Fruit fly (Drosophila melanogaster) ovary, adult (tissue): Measurements from ENCODE around the gene CG5466.

ENCODE experiments used
- CG17801 ChIP-seq: fragments of 200-800 bp; optimal IDR thresholded peaks from 2 replicates; lab custom pipeline; 2019; ENCODE audit warnings: missing biosample characterization, mild to moderate bottlenecking, missing genetic modification characterization, moderate library complexity; ENCODE audit not compliant: partially characterized antibody

CG5466 gene

DNA sequence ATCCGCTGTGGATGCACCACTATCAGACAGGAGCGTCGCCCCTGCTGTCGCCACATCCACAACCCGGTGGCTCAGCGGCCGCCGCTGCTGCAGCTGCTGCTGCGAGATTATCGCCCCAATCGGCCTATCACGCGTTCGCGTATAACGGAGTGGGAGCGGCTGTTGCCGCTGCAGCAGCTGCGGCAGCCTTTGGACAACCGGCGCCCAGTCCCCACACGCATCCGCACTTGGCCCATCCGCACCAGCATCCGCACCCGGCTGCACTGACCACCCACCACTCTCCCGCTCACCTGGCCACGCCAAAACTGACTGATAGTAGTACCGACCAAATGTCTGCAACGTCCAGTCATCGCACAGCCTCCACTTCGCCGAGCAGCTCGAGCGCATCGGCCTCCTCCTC lies 8.4 kb downstream of the CG5466 start:
- no peak for TF ChIP-seq CG17801 (GFP tag; lab: Kevin White, UChicago)

DNA sequence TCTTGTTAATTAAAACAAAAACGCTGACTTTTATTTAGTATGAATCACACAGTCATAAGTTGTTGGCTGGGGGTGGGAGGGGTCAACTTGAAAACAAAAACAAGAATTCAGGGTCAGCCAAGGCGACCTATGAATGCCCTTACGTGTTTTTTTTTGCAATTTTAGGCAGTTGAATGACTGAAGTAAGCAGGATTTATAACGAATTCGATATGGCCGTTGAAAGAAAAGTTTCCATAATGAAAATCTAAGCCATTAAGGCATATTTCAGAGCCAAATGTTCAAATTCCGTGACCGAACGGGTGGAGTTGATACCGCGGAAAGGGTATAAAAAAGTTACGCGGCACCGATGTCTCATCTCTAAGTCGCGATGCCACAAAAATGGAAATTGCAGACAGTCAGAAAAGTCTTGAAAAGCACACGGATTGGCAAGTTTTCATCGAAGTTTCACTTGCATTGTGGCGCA lies 16.3 kb downstream of the CG5466 start:
- peak; percentile 46 for TF ChIP-seq CG17801 (GFP tag; lab: Kevin White, UChicago)

dm6 chr3R:20634674-20635594 lies 17.3 kb downstream of the CG5466 start, which contains the start of the genes Pi3K92E and Lrrk:
Gene Pi3K92E, minus strand, starts transcription at chr3R:20634732.
Gene Lrrk, plus strand, starts transcription at chr3R:20635480.
- TF ChIP-seq CG17801 (GFP tag; lab: Kevin White, UChicago): peak; percentile 26

DNA sequence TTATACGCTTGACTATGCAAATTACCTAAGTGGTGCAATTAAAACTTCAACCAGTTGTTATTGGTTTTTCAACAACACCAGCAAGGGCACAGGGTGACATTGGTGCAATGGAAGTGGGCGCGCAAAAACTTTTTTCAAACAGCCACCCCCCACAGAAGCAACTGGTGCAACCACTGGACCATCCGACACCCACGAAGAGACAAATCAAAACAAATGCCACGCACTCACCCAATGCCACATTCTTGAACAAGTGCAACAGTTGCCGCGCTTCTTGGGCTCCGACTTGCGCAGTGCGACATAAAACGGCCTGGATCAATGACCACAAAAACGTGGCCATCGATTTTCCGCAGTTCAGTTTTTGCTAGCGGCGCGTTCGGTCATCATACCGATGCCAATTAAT lies 18.1 kb downstream of the CG5466 start:
- TF ChIP-seq CG17801 (GFP tag; lab: Kevin White, UChicago): no peak

dm6 chr3R:20648616-20649015 lies 30.9 kb downstream of the CG5466 start, which contains the start of gene GluRIIE:
Gene GluRIIE, minus strand, starts transcription at chr3R:20648716.
- TF ChIP-seq CG17801 (GFP tag; lab: Kevin White, UChicago): no peak

DNA sequence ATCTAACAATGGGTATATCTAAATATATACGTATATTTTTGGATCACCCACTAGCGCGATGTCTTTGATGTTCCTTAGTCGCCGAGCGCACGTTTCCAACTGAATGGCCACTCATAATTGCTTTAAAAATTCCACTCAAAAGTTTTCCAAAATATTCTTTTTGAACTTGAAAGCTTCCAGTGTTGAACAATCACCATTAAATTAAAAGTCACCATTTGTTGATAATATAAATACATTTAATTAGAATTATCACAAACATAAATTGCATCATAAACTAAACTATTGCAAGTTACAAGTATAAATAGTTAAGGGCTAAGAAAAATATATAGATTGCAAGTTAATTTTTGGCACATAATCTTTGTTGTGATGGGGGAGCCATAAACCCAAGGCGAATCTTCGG lies 34.7 kb downstream of the CG5466 start, which contains the start of gene GluRIID:
TSS of gene GluRIID (minus strand) at position 101 of the 400 bp plus-strand sequence.
- no peak for TF ChIP-seq CG17801 (GFP tag; lab: Kevin White, UChicago)

- TF ChIP-seq CG17801 (GFP tag; lab: Kevin White, UChicago): no peak
Observed at dm6 chr3R:20656649-20657048, 39.0 kb downstream of the CG5466 start.

- no peak for TF ChIP-seq CG17801 (GFP tag; lab: Kevin White, UChicago)
Observed at dm6 chr3R:20659804-20660203, 42.1 kb downstream of the CG5466 start, which contains the start of gene Nep4. Gene Nep4, minus strand, starts transcription at chr3R:20659904.

DNA sequence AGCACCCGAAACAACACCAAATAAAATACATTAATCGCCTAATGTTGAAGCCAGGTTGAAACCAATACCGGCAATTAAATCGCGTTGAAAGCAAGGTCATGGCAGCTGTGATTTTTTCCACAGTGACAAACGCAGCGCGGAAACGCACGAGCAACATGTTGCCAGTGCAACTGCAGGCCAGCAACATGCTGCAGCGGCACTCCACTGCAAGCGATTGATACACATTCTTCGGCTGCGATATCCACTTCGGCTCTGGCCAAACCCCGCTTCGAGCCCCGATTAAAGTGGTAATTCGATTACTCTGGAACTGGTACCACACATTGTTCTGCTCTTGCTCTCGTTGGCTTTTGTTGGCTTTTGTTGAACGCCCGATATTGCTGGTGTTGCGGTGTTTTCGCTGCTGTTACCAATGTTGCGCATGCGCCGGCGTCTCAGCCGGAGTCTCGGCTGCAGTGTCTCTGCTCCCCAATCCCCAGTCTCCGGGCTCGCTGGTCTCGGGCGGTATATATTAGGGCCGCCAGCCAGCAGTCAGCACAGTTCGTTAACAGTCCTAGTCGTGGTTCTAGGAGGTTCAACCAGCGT lies 51.4 kb downstream of the CG5466 start, which contains the start of gene Cpr92F:
TSS of gene Cpr92F (plus strand) at position 532 of the 582 bp plus-strand sequence.
- TF ChIP-seq CG17801 (GFP tag; lab: Kevin White, UChicago): no peak
